Worm (Caenorhabditis elegans) whole organism, mixed stage, embryonic: ENCODE measurements around the gene F19H8.2.

Experiments
- M03D4.4 ChIP-seq: sonication (generic microtip); optimal IDR thresholded peaks from 2 replicates; lab custom pipeline; 2017; ENCODE audit warnings: mild to moderate bottlenecking, missing genetic modification characterization, missing compliant biosample characterization
- bed-3 ChIP-seq: fragments of 200-800 bp; sonication (Bioruptor generic); optimal IDR thresholded peaks from 3 replicates; lab custom pipeline; 2018; ENCODE audit warnings: mild to moderate bottlenecking, missing genetic modification characterization, moderate library complexity, missing compliant biosample characterization
- blmp-1 ChIP-seq: fragments of 150-350 bp; optimal IDR thresholded peaks from 2 replicates; lab custom pipeline; 2014; ENCODE audit warnings: missing biosample characterization, missing genetic modification characterization
- ceh-39 ChIP-seq: fragments of 150-350 bp; optimal IDR thresholded peaks from 2 replicates; lab custom pipeline; 2014; ENCODE audit warnings: missing biosample characterization, missing genetic modification characterization
- ceh-43 ChIP-seq: fragments of 200-800 bp; sonication (Bioruptor generic); optimal IDR thresholded peaks from 2 replicates; lab custom pipeline; 2018; ENCODE audit warnings: mild to moderate bottlenecking, missing genetic modification characterization, moderate library complexity, missing compliant biosample characterization
- ces-1 ChIP-seq: fragments of 150-350 bp; optimal IDR thresholded peaks from 2 replicates; lab custom pipeline; 2014; ENCODE audit warnings: missing biosample characterization, missing genetic modification reagents, missing genetic modification characterization
- drap-1 ChIP-seq: fragments of 200-800 bp; sonication (Bioruptor generic); optimal IDR thresholded peaks from 3 replicates; lab custom pipeline; 2018; ENCODE audit warnings: mild to moderate bottlenecking, missing genetic modification characterization, missing compliant biosample characterization
- elt-1 ChIP-seq: sonication (generic microtip); optimal IDR thresholded peaks from 2 replicates; lab custom pipeline; 2017; ENCODE audit warnings: missing genetic modification characterization, mild to moderate bottlenecking, missing compliant biosample characterization, antibody characterized with exemption, moderate library complexity, borderline replicate concordance; ENCODE audit not compliant: insufficient read depth
- flh-1 ChIP-seq: fragments of 200-800 bp; sonication (Bioruptor generic); optimal IDR thresholded peaks from 2 replicates; lab custom pipeline; 2018; ENCODE audit warnings: mild to moderate bottlenecking, missing genetic modification characterization, moderate library complexity, missing compliant biosample characterization
- ham-2 ChIP-seq: fragments of 200-800 bp; sonication (Bioruptor generic); optimal IDR thresholded peaks from 2 replicates; lab custom pipeline; 2018; ENCODE audit warnings: mild to moderate bottlenecking, missing genetic modification characterization, missing compliant biosample characterization
- hlh-1 ChIP-seq: fragments of 150-350 bp; optimal IDR thresholded peaks from 2 replicates; lab custom pipeline; 2014; ENCODE audit warnings: missing biosample characterization, missing genetic modification reagents, missing genetic modification characterization
- lin-32 ChIP-seq: fragments of 200-800 bp; sonication (Bioruptor generic); optimal IDR thresholded peaks from 2 replicates; lab custom pipeline; 2018; ENCODE audit warnings: mild to moderate bottlenecking, missing genetic modification characterization, missing compliant biosample characterization
- lsy-2 ChIP-seq: fragments of 150-350 bp; optimal IDR thresholded peaks from 2 replicates; lab custom pipeline; 2014; ENCODE audit warnings: missing biosample characterization, missing genetic modification characterization
- mab-5 ChIP-seq: fragments of 150-350 bp; optimal IDR thresholded peaks from 2 replicates; lab custom pipeline; 2014; ENCODE audit warnings: missing biosample characterization, missing genetic modification characterization
- nhr-12 ChIP-seq: fragments of 150-350 bp; optimal IDR thresholded peaks from 2 replicates; lab custom pipeline; 2014; ENCODE audit warnings: missing biosample characterization, missing genetic modification characterization
- nhr-28 ChIP-seq: fragments of 150-350 bp; optimal IDR thresholded peaks from 2 replicates; lab custom pipeline; 2014; ENCODE audit warnings: missing biosample characterization, missing genetic modification characterization
- nhr-76 ChIP-seq: sonication (generic microtip); optimal IDR thresholded peaks from 2 replicates; lab custom pipeline; 2017; ENCODE audit warnings: missing biosample characterization, missing genetic modification characterization
- pha-4 ChIP-seq: fragments of 150-350 bp; optimal IDR thresholded peaks from 2 replicates; lab custom pipeline; 2018; ENCODE audit warnings: missing biosample characterization, missing genetic modification reagents, missing genetic modification characterization
- sem-2 ChIP-seq: fragments of 200-800 bp; sonication (Bioruptor generic); optimal IDR thresholded peaks from 2 replicates; lab custom pipeline; 2018; ENCODE audit warnings: mild to moderate bottlenecking, missing genetic modification characterization, missing compliant biosample characterization
- snpc-4 ChIP-seq: fragments of 150-350 bp; optimal IDR thresholded peaks from 2 replicates; lab custom pipeline; 2014; ENCODE audit warnings: missing biosample characterization, missing genetic modification characterization
- unc-120 ChIP-seq: sonication (generic microtip); optimal IDR thresholded peaks from 2 replicates; lab custom pipeline; 2017; ENCODE audit warnings: missing genetic modification characterization, missing compliant biosample characterization; ENCODE audit not compliant: poor library complexity, severe bottlenecking
- unc-62 ChIP-seq: fragments of 150-350 bp; optimal IDR thresholded peaks from 2 replicates; lab custom pipeline; 2014; ENCODE audit warnings: missing biosample characterization, missing genetic modification reagents, missing genetic modification characterization
- zip-8 ChIP-seq: fragments of 150-350 bp; optimal IDR thresholded peaks from 2 replicates; lab custom pipeline; 2014; ENCODE audit warnings: missing biosample characterization, missing genetic modification characterization
- ztf-11 ChIP-seq: fragments of 150-350 bp; optimal IDR thresholded peaks from 2 replicates; lab custom pipeline; 2014; ENCODE audit warnings: missing biosample characterization, missing genetic modification characterization

Gene F19H8.2

ce11 chrII:14608508-14608907 lies 2.8 kb upstream of the F19H8.2 start:
- TF ChIP-seq lin-32 (GFP tag; lab: Kevin White, UChicago) = no peak
- no peak for TF ChIP-seq drap-1 (GFP tag; lab: Kevin White, UChicago)
- no peak for TF ChIP-seq nhr-76 (tag; lab: Kevin White, UChicago)
- no peak for TF ChIP-seq unc-62 (GFP tag; lab: Kevin White, UChicago)
- TF ChIP-seq lsy-2 (tag; lab: Kevin White, UChicago) = no peak
- no peak for TF ChIP-seq nhr-28 (tag; lab: Kevin White, UChicago)
- TF ChIP-seq ham-2 = no peak
- TF ChIP-seq elt-1 = no peak
- TF ChIP-seq hlh-1 (tag; lab: Kevin White, UChicago) = no peak
- TF ChIP-seq ceh-39 (tag; lab: Kevin White, UChicago) = no peak
- TF ChIP-seq zip-8 (tag; lab: Kevin White, UChicago) = no peak

- TF ChIP-seq unc-120 (tag; lab: Kevin White, UChicago) (no peak), elt-1 (no peak), pha-4 (tag; lab: Kevin White, UChicago) (no peak), ceh-39 (tag; lab: Kevin White, UChicago) (no peak)
Measured at ce11 chrII:14606172-14606571, 503 bp upstream of the F19H8.2 start, which contains the start of gene arl-3. TSS of gene arl-3 (plus strand) at chrII:14606472.

- no peak for TF ChIP-seq flh-1
- TF ChIP-seq M03D4.4 (tag; lab: Kevin White, UChicago) = no peak
- no peak for TF ChIP-seq ztf-11
- no peak for TF ChIP-seq ces-1 (GFP tag; lab: Kevin White, UChicago)
Measured at ce11 chrII:14605026-14605425, 643 bp downstream of the F19H8.2 start.

ce11 chrII:14604261-14604660 lies 1.4 kb downstream of the F19H8.2 start:
- TF ChIP-seq nhr-12 (tag; lab: Kevin White, UChicago) = no peak
- TF ChIP-seq unc-62 (GFP tag; lab: Kevin White, UChicago) = no peak
- no peak for TF ChIP-seq ham-2
- TF ChIP-seq mab-5 (tag; lab: Kevin White, UChicago) = no peak
- no peak for TF ChIP-seq sem-2
- no peak for TF ChIP-seq bed-3 (GFP tag; lab: Kevin White, UChicago)
- no peak for TF ChIP-seq zip-8 (tag; lab: Kevin White, UChicago)
- TF ChIP-seq ces-1 (GFP tag; lab: Kevin White, UChicago) = no peak

ce11 chrII:14602735-14603134 lies 2.9 kb downstream of the F19H8.2 start:
- no peak for TF ChIP-seq blmp-1 (tag; lab: Kevin White, UChicago)
- TF ChIP-seq bed-3 (GFP tag; lab: Kevin White, UChicago) = no peak
- no peak for TF ChIP-seq mab-5 (tag; lab: Kevin White, UChicago)
- TF ChIP-seq drap-1 (GFP tag; lab: Kevin White, UChicago) = no peak

ce11 chrII:14600852-14601313 lies 4.8 kb downstream of the F19H8.2 start, which contains the start of gene tps-2:
TSS of gene tps-2 (plus strand) at chrII:14600902.
- TF ChIP-seq unc-62 (GFP tag; lab: Kevin White, UChicago) = no peak

- TF ChIP-seq ham-2 (no peak), pha-4 (tag; lab: Kevin White, UChicago) (no peak), ceh-43 (GFP tag; lab: Kevin White, UChicago) (no peak), blmp-1 (tag; lab: Kevin White, UChicago) (no peak), snpc-4 (tag; lab: Kevin White, UChicago) (no peak), nhr-28 (tag; lab: Kevin White, UChicago) (no peak), ces-1 (GFP tag; lab: Kevin White, UChicago) (no peak)
- TF ChIP-seq, all 35 proteins: peak for 0
Measured at ce11 chrII:14599933-14600630, 5.6 kb downstream of the F19H8.2 start.
